Worm (Caenorhabditis elegans): ENCODE measurements around the gene W06H8.6.

The W06H8.6 gene

DNA sequence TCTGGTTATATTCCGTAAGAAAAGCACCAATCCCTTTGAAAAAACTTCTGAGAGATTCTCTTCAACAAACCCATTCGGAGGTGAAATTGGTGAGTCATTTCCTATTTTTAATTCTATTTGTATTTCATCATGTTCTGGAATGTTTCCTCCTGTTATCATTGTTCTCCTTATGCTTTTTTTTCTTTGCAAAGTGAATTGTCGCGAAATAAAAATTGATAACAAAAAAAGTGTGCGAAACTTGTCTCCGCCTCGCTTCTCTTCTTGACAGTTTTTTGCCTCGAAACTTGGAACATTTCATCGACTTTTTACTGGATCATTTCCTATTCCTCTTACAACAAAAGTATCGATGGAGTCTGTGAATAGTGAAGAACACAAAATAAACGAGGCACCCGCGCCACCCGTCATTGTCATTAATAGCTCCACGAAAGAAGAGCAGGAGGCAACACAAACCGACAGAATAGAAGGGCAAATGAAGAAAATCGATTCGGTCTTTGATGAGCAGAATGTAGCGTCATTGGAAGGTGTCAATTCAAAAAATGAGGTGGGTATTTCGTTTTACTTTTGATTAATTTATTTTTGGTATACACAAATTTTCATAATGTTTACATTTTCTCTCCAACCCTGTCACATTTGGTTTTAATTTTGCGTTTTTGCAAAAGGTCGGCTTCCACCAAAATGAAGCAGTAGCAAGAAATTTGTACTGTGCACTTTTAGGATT, 16.7 kb downstream of the W06H8.6 start:
- TF ChIP-seq B0019.2 (GFP tag; conservative IDR thresholded peaks at IDR 0.05) = no peak
- no peak for TF ChIP-seq bed-2 (GFP tag; IDR thresholded peaks at IDR 0.05)
- TF ChIP-seq nhr-80 (tag; optimal IDR thresholded peaks at IDR 0.05) = peak; percentile 90

DNA sequence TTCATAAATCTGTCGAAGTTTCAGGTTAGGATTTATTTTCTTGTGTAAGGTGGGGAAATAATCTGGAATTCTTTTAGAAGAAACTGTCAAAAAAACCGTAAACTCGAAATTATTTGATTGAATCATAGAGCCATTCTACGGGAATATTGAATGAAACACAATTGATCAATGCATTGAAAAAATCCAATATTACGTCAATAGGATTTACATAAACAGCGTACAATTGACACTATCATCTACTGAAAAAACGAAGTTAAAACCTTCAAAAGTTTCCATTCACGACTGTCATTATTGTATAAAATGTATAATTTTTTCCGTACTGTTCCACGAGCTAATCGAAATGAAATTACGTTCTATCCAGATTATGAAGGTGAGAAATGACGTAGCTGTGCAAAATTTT, 18.2 kb downstream of the W06H8.6 start, which contains the start of gene rme-1:
Gene rme-1 (plus strand): TSS at position 301 of the 400 bp plus-strand sequence.
- TF ChIP-seq efl-1 (GFP tag; optimal IDR thresholded peaks at IDR 0.05) (no peak), snpc-1.3 (tag; optimal IDR thresholded peaks at IDR 0.05; ENCODE audit: insufficient read depth) (no peak), F57C9.4 (tag; optimal IDR thresholded peaks at IDR 0.05) (no peak), egl-44 (GFP tag; IDR thresholded peaks at IDR 0.05) (no peak), ztf-18 (tag; optimal IDR thresholded peaks at IDR 0.05) (no peak), zfh-2 (GFP tag; conservative IDR thresholded peaks at IDR 0.05) (no peak), aptf-3 (GFP tag; IDR thresholded peaks at IDR 0.05) (no peak)

ce11 chrV:6206498-6206897, 20.3 kb downstream of the W06H8.6 start, which contains the start of gene W06H8.2:
Gene W06H8.2, plus strand, starts transcription at chrV:6206755.
- TF ChIP-seq aptf-2 (GFP tag; conservative IDR thresholded peaks at IDR 0.05) (no peak), K11D2.4 (GFP tag; IDR thresholded peaks at IDR 0.05) (no peak), akir-1 (GFP tag; optimal IDR thresholded peaks at IDR 0.05) (no peak), chd-7 (tag; optimal IDR thresholded peaks at IDR 0.05) (no peak), zfh-2 (GFP tag; conservative IDR thresholded peaks at IDR 0.05) (no peak), mxl-1 (tag; optimal IDR thresholded peaks at IDR 0.05) (no peak), dpl-1 (GFP tag; optimal IDR thresholded peaks at IDR 0.05) (no peak), ztf-25 (GFP tag; IDR thresholded peaks at IDR 0.05) (no peak), ztf-22 (GFP tag; optimal IDR thresholded peaks at IDR 0.05) (no peak), mcd-1 (GFP tag; IDR thresholded peaks at IDR 0.05) (no peak), Y79H2A.3 (GFP tag; conservative IDR thresholded peaks at IDR 0.05) (no peak), F10E7.11 (tag; optimal IDR thresholded peaks at IDR 0.05) (no peak)

DNA sequence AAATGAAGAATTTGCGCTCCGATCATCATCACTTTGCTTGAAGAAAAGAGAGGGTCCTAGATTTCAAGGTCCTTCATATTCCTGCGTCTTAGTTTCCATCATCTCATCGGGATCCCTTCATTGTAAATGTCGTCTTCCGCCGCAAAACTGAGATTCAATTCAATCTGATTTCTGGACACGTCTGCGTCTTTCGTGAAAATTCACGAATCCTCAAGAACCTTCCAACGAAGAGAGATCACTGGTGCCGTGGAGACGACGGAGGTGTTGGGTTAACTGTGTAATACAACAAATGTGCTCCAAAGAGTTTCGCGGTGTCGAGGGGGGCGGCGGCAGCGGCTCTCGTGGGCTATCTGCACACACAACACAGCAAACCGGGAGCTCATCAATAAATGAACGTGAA, 22.8 kb downstream of the W06H8.6 start:
- TF ChIP-seq fkh-3 (tag; optimal IDR thresholded peaks at IDR 0.05) = no peak
- no peak for TF ChIP-seq ztf-26 (tag; optimal IDR thresholded peaks at IDR 0.05)
- no peak for TF ChIP-seq ama-1 (optimal IDR thresholded peaks at IDR 0.05)
- no peak for TF ChIP-seq ama-1 (GFP tag; optimal IDR thresholded peaks at IDR 0.05)
- peak; percentile 11; the same call in 1 of the 2 replicates for TF ChIP-seq hmg-1.2 (GFP tag; IDR thresholded peaks at IDR 0.05)
- 0 out of 2 replicates have a peak, but pooled peaks have one; percentile 25 for TF ChIP-seq zfh-2 (GFP tag; conservative IDR thresholded peaks at IDR 0.05)
- no peak for TF ChIP-seq let-607 (tag; optimal IDR thresholded peaks at IDR 0.05)

DNA sequence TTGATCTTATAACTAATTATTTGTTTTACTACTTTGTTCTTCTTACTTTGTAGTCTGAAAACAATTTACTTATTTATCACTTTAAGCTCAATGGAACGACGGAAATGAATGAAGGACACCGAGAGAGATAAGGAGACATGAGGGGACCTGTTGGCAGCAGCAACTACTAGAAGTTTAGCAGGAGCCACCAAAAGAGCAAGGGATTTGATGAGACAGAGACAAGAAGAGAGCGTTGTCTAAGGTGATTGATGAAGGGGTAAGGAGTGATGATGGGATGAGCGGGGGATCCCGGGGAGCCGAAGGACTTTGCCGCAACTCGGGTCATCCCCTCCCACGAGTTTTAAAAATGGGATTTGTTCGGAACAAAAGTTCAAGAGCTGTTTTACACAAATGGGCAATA, 24.2 kb downstream of the W06H8.6 start, which contains the start of gene ttn-1:
Gene ttn-1 (minus strand): TSS at position 60 of the 400 bp plus-strand sequence.
- no peak for TF ChIP-seq rcor-1 (GFP tag; IDR thresholded peaks at IDR 0.05)
- TF ChIP-seq F57A8.1 (GFP tag; optimal IDR thresholded peaks at IDR 0.05) = no peak
- TF ChIP-seq snpc-1.1 (tag; optimal IDR thresholded peaks at IDR 0.05; ENCODE audit: insufficient read depth) = no peak
- no peak for TF ChIP-seq ceh-58 (GFP tag; IDR thresholded peaks at IDR 0.05)
- no peak for TF ChIP-seq K11D2.4 (GFP tag; IDR thresholded peaks at IDR 0.05)
- TF ChIP-seq bed-2 (GFP tag; IDR thresholded peaks at IDR 0.05) = no peak
- TF ChIP-seq unc-62 (GFP tag; optimal IDR thresholded peaks at IDR 0.05) = no peak
- 0 out of 2 replicates have a peak, but pooled peaks have one; percentile 62 for TF ChIP-seq egl-18 (GFP tag; IDR thresholded peaks at IDR 0.05)
- no peak for TF ChIP-seq nfyb-1 (GFP tag; IDR thresholded peaks at IDR 0.05)

Measured in whole organism, young adult.